Worm (Caenorhabditis elegans) whole organism, L3 larva: Measurements from ENCODE around the gene tag-241.

Experiments
- aly-2 ChIP-seq: fragments of 150-350 bp; optimal IDR thresholded peaks from 2 replicates; lab custom pipeline; 2014; ENCODE audit warnings: missing biosample characterization, missing genetic modification characterization
- ceh-16 ChIP-seq: sonication (generic microtip); optimal IDR thresholded peaks from 2 replicates; lab custom pipeline; 2017; ENCODE audit warnings: missing biosample characterization, missing genetic modification characterization
- ceh-9 ChIP-seq: sonication (generic microtip); optimal IDR thresholded peaks from 2 replicates; lab custom pipeline; 2018; ENCODE audit warnings: missing biosample characterization, missing genetic modification characterization
- nhr-237 ChIP-seq: fragments of 150-350 bp; optimal IDR thresholded peaks from 2 replicates; lab custom pipeline; 2014; ENCODE audit warnings: missing biosample characterization, missing genetic modification characterization
- nhr-77 ChIP-seq: fragments of 150-350 bp; optimal IDR thresholded peaks from 2 replicates; lab custom pipeline; 2014; ENCODE audit warnings: missing biosample characterization, missing genetic modification characterization
- unc-39 ChIP-seq: sonication (generic microtip); optimal IDR thresholded peaks from 4 replicates; lab custom pipeline; 2017; ENCODE audit warnings: missing biosample characterization, missing genetic modification characterization
- ztf-11 ChIP-seq: fragments of 150-350 bp; optimal IDR thresholded peaks from 2 replicates; lab custom pipeline; 2014; ENCODE audit warnings: missing biosample characterization, missing genetic modification characterization

DNA sequence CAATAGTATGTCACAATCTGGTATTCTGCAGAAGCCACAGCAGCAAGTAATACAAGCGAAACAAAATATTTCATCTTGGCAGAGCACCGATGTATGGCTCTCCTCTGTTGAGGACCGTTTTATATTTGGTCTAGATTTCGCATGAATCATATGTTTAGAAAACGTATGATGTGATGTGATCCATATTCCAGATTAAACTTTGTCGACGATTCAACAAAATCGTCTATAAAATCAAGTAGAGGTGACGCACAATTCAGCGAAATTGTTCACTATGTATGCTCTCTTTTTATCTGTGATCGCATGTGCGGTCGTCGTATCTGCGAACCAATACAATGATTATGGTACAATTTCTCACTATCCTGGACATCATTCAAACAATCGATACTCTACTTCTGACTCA, 56.1 kb downstream of the tag-241 start, which contains the start of the genes Y62H9A.3 and Y62H9A.4:
- TF ChIP-seq ztf-11 (tag; lab: Kevin White, UChicago), result no peak
- TF ChIP-seq ceh-16 (tag; lab: Kevin White, UChicago), result no peak
- no peak for TF ChIP-seq nhr-77 (tag; lab: Kevin White, UChicago)
- TF ChIP-seq unc-39, result no peak
- no peak for TF ChIP-seq ceh-9 (tag; lab: Kevin White, UChicago)
- TF ChIP-seq nhr-237 (tag; lab: Kevin White, UChicago), result no peak
- no peak for TF ChIP-seq aly-2 (tag; lab: Kevin White, UChicago)
